Worm (Caenorhabditis elegans): ENCODE results near the gene rol-3.

DNA sequence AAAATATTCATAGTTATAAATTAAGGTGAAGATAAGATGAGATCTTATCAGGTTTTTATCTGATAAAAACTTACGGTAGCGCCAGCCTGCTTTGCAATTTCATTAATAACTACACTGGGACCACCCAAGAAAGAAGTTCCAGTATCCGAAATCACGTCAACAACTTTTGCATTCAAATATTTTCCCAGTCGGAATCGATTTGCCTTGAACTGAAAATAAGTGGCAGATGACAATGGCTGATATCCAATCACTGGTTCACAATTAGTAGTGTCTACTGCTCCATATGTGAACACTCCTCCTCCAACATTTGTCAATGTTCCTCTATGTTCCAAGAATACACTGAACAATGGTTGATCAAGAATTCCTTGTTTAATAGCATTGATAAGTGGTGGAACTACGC, 28.0 kb upstream of the rol-3 start, which contains the start of gene F21F8.5:
- TF ChIP-seq elt-3 (tag; optimal IDR thresholded peaks at IDR 0.05), result no peak
- no peak for TF ChIP-seq nhr-76 (tag; optimal IDR thresholded peaks at IDR 0.05)
- no peak for TF ChIP-seq elt-1 (tag; optimal IDR thresholded peaks at IDR 0.05; ENCODE audit: borderline replicate concordance, insufficient read depth)
- no peak for TF ChIP-seq nhr-2 (tag; optimal IDR thresholded peaks at IDR 0.05)
- TF ChIP-seq ztf-11 (tag; optimal IDR thresholded peaks at IDR 0.05), result no peak
- TF ChIP-seq mep-1 (tag; optimal IDR thresholded peaks at IDR 0.05), result no peak
- TF ChIP-seq mab-5 (tag; optimal IDR thresholded peaks at IDR 0.05), result no peak
- no peak for TF ChIP-seq nhr-12 (tag; optimal IDR thresholded peaks at IDR 0.05)
- no peak for TF ChIP-seq nhr-237 (tag; optimal IDR thresholded peaks at IDR 0.05)
- TF ChIP-seq snpc-4 (tag; optimal IDR thresholded peaks at IDR 0.05), result no peak
- TF ChIP-seq nhr-28 (tag; optimal IDR thresholded peaks at IDR 0.05), result no peak

Data from whole organism, mixed stage, embryonic.